Worm (Caenorhabditis elegans) whole organism, L4/young adult: ENCODE results near the gene srh-223.
"Not testable (repeated sequence)": the region's sequence is repeated elsewhere in the genome, so short reads cannot be mapped to it uniquely, and the experiment has no call there.

Source experiments
- W03F9.2 ChIP-seq: fragments of 150-350 bp; optimal IDR thresholded peaks from 2 replicates; lab custom pipeline; 2014; ENCODE audit warnings: missing biosample characterization, missing genetic modification characterization
- dao-5 ChIP-seq: sonication (generic microtip); optimal IDR thresholded peaks from 2 replicates; lab custom pipeline; 2016; ENCODE audit warnings: missing genotype, missing genetic modification characterization, moderate library complexity, missing compliant biosample characterization
- him-1 ChIP-seq: sonication (generic microtip); optimal IDR thresholded peaks from 2 replicates; lab custom pipeline; 2016; ENCODE audit warnings: missing genotype, missing genetic modification reagents, missing genetic modification characterization, missing compliant biosample characterization

Gene srh-223

DNA sequence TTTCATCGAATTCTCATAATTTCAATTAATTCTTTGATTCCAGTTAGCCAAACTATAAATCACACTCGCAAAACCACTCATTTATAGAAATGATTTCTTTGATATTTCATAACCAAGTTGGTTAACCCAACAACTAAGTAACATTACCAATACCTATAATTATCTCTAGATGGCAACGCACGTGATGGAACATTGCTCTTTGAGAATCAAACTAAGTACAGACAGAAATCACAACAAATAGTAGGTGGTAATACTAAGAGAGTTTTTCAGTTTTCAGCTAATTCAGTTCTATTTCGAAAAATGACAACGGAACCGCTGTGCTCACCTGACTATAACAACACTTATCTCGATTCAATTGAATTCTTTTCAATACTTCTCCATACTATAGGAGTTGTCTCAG is at the start of gene srh-223:
Gene srh-223 (plus strand): TSS at position 301 of the 400 bp plus-strand sequence.
- TF ChIP-seq W03F9.2 (tag; lab: Kevin White, UChicago), result no peak
- no peak for TF ChIP-seq dao-5 (tag; lab: Kevin White, UChicago)
- no peak for TF ChIP-seq him-1 (tag; lab: Kevin White, UChicago)

DNA sequence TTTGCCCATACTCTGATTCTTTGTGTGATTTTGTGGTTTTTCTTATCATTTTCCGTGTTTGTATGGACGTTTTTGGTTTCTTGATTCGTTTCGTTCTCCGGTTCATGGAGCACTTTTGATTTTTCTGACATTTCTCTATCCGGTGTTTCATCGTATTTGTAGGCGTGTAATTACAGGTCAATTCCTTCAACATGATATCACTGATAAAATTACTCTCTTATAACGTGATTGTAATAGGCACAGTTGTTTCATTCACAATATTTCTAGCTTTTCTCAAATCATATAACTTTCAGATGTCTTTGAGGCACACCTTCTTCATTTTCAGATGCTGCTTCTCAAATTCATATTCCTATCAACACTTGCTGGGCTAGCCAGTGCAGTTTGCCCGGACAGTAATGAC is 49.3 kb upstream of the srh-223 start, which contains the start of gene clec-70:
Gene clec-70 (plus strand): TSS at position 301 of the 400 bp plus-strand sequence.
- TF ChIP-seq dao-5, him-1, W03F9.2 (tag; lab: Kevin White, UChicago): not testable (repeated sequence)

DNA sequence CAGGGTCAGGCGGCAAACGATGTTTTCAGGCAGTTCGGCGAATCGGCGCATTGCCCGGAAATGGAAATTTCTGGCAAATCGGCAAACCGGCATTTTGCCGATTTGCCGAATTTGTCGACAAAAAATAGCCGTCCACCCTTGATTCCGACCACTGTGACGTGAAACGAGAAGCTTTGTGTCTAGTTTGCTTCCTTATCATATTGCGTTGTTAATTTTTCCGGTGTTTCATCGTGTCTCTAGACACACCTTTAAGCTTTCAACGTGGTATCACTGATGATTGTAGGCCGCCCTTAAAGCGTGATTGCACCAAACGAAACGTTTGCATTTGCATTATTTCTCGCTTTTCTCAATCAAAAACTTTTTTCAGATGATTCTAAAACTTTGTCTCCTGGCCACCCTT is 44.6 kb upstream of the srh-223 start, which contains the start of gene clec-71:
Gene clec-71 (plus strand): TSS at position 362 of the 400 bp plus-strand sequence.
- no peak for TF ChIP-seq W03F9.2 (tag; lab: Kevin White, UChicago)
- no peak for TF ChIP-seq dao-5 (tag; lab: Kevin White, UChicago)
- TF ChIP-seq him-1 (tag; lab: Kevin White, UChicago), result no peak

DNA sequence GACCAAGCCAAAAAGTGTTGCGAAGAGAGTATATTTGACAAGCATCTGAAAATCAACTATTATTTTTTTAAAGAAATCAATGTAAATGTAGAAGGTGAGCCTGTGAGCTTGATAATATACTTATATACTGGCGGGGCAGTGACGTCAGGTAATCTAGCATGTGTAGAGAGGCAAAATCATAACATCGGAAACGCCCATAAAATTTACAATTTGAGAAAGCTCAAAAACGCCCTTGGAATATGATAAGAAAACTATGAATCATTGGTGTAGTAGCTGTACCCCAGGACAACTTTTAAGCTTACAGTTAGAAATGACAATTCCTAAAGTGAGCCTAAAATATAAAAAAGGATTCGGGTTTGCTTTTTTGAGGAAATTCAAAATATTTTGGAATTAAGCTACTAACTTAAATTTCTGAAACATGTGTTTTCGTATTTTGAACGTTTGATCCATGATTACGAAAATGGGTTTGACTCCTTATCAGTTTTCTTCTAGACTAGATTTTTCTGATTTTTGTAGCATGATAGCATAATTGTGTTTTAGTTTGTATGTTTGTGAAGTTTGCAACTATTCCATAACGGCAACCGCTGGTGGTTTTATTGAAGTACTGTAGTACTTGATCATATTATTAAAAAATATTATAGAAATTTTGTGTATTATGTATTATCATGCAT is 39.9 kb upstream of the srh-223 start, which contains the start of gene clec-174:
Gene clec-174 (minus strand): TSS at position 51 of the 671 bp plus-strand sequence.
- TF ChIP-seq W03F9.2 (tag; lab: Kevin White, UChicago), result no peak
- no peak for TF ChIP-seq him-1 (tag; lab: Kevin White, UChicago)
- no peak for TF ChIP-seq dao-5 (tag; lab: Kevin White, UChicago)

DNA sequence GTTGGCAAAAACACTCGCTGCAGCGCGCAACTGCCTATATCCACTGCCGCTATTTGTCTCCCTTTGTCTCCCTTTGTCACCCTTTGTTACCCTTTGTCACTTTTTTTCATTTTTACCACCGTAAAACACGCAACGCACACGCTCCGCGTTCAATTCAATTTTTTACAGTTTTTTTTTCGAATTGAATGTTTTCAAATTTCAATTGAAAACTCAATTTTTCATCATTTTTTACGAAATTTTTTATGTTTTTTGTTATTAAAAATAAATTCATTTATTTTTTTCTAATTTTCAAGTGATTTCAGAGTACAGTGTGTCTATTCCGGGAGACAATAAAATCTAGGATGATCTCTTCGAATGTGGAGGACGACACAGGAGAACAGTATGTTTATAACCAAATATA is 38.7 kb upstream of the srh-223 start, which contains the start of gene Y46C8AL.11:
Gene Y46C8AL.11 (plus strand): TSS at position 301 of the 400 bp plus-strand sequence.
- TF ChIP-seq him-1 (tag; lab: Kevin White, UChicago) (no peak), W03F9.2 (tag; lab: Kevin White, UChicago) (no peak), dao-5 (tag; lab: Kevin White, UChicago) (no peak)

DNA sequence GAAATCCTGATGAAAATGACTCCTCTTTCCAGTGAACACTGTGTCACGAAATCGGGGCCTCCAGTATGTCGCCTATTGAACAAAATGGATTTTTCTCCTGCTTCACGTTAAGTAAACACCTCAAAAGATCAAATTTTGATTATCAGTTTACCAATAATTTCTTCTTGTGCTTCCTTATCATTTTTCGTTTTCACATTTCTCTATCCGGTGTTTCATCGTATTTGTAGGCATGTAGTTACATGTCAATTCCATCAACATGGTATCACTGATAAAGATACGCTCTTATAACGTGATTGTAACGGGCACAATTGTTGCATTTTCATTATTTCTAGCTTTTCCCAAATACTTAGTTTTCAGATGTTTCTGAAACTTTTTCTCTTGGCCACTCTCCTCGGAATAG is 37.2 kb upstream of the srh-223 start, which contains the start of gene clec-72:
Gene clec-72 (plus strand): TSS at position 358 of the 400 bp plus-strand sequence.
- TF ChIP-seq W03F9.2 (tag; lab: Kevin White, UChicago), result no peak
- TF ChIP-seq dao-5 (tag; lab: Kevin White, UChicago), result no peak
- no peak for TF ChIP-seq him-1 (tag; lab: Kevin White, UChicago)

DNA sequence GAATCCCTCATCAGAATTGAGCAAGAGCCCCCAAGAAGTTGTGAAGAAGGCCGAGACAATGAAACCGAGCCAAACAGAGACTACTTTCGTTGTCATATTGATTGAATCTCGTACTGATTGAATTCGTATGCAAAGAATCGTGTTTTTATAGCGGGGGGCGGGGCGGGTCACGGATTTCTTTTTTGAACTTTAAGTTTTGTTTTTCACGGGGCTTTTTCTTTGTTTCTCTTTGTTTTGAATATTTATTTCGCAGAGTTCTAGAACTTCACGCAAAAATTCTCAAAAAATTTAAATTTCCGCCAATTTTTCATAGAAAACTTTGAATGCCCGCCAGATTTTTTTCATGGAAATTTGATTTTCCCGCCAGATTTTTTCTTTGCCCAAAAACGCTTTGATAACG is 25.6 kb upstream of the srh-223 start, which contains the start of gene clec-73:
Gene clec-73 (minus strand): TSS at position 101 of the 400 bp plus-strand sequence.
- TF ChIP-seq W03F9.2 (tag; lab: Kevin White, UChicago) (no peak), dao-5 (tag; lab: Kevin White, UChicago) (no peak), him-1 (tag; lab: Kevin White, UChicago) (no peak)

DNA sequence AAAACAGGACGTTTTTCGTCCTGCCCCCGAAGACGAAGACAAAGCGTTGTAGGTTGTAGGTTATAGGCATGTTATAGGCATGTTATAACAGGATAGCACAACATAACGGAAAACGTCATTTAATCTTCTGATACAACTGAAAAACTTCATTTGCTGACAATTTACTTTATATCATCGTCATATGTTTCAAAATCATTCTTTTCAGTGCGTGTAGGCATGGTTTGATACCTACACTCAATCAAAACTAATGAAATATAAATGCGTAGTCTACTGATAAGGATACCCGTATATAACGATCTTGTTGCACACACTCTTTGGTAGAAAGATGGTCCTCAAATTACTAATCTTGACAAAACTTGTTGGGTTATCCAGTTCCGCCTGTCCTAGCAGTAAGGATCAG is 25.0 kb upstream of the srh-223 start, which contains the start of gene clec-74:
Gene clec-74 (plus strand): TSS at position 301 of the 400 bp plus-strand sequence.
- TF ChIP-seq W03F9.2 (tag; lab: Kevin White, UChicago), result no peak
- TF ChIP-seq dao-5 (tag; lab: Kevin White, UChicago), result no peak
- TF ChIP-seq him-1 (tag; lab: Kevin White, UChicago), result no peak

DNA sequence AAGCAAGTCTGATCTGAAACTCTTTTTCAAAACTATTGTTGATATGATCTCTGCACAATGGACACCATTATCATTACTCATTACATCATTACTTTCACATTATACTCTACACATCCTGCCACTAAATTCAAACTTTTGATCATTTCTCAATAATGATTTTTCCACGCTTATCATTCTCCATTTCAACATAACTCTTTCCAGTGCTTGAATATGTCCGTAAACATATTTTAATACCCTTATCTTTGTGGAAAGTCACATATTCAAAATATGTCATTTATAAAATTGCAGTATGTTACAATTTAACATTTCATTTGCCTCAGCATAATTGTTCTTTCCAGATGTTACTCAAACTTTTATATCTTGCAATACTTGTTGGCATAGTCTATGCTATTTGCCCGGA is 21.3 kb upstream of the srh-223 start, which contains the start of gene clec-75:
Gene clec-75 (plus strand): TSS at position 339 of the 400 bp plus-strand sequence.
- TF ChIP-seq him-1 (tag; lab: Kevin White, UChicago) (no peak), W03F9.2 (tag; lab: Kevin White, UChicago) (no peak), dao-5 (tag; lab: Kevin White, UChicago) (no peak)

DNA sequence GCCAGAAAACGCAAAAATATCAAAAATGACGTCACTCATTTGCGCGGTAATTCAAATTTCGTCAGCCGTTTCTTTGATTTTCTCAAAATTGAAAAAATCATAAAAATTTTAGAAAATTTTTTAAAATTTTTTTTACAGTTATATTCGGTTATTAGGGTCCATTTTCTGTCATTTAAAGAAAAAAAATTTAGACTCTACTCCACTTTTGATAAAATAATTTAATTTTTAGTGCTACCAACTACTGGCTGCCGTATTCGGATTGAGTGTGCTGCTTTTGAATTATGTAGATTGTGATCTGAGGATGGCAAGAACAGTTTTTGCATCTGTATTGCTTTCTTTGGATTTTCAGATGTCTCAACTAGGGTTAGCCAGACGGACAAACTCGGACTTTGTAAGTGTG is 19.1 kb upstream of the srh-223 start, which contains the start of gene Y46C8AM.1:
Gene Y46C8AM.1 (plus strand): TSS at position 301 of the 400 bp plus-strand sequence.
- no peak for TF ChIP-seq dao-5 (tag; lab: Kevin White, UChicago)

DNA sequence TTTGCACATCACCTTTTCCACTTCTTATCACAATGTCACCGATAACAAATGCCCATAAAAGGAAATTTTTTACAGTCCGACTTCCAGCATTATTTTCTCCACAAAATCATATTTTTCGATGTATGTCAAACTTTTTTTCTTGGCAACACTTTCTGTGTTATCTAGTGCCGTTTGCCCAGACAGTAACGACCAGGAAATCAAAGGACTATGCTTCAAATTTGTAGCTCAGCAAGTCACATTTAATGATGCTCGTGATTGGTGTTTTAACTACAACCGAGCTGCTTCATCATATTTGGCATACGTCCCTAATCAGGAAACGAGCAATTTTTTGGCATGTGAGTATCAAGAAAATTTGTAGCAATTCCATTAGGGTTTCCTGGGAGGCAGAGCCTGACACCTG is 18.2 kb upstream of the srh-223 start:
- TF ChIP-seq him-1 (tag; lab: Kevin White, UChicago) (no peak), dao-5 (tag; lab: Kevin White, UChicago) (no peak), W03F9.2 (tag; lab: Kevin White, UChicago) (no peak)

DNA sequence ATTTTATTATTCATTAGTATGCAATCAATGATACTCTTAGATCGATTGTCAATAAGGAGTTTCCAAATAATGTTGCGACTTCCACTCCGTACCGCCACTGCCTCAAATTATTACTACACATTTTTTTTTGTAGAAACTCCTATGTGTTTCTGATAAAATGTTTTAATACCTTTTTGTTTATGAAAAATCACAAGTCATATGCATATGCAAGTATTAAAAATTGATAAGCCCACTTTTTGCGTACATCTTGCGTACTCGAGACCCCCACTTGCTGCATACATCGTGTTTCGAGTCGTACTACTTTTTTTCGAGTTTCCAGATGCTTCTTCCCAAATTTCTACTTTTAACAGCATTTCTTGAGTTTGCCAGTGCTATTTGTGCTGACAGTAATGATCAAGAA is 16.7 kb upstream of the srh-223 start, which contains the start of gene clec-76:
Gene clec-76 (plus strand): TSS at position 234 of the 400 bp plus-strand sequence.
- no peak for TF ChIP-seq W03F9.2 (tag; lab: Kevin White, UChicago)
- TF ChIP-seq him-1 (tag; lab: Kevin White, UChicago), result no peak
- no peak for TF ChIP-seq dao-5 (tag; lab: Kevin White, UChicago)

DNA sequence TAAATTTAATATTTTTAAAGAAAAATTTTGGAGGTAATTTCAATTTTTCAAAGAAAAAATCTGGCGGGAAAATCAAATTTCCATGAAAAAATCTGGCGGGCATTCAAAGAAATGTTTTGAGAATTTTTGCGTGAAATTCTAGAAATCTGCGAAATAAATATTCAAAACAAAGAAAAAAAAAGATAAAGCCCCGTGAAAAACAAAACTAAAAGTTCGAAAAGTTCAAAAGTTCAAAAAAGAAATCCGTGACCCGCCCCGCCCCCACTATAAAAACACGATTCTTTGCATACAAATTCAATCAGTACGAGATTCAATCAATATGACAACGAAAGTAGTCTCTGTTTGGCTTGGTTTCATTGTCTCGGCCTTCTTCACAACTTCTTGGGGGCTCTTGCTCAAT is 8.7 kb upstream of the srh-223 start, which contains the start of gene clec-79:
Gene clec-79 (plus strand): TSS at position 301 of the 400 bp plus-strand sequence.
- TF ChIP-seq dao-5 (tag; lab: Kevin White, UChicago) (no peak), him-1 (tag; lab: Kevin White, UChicago) (no peak), W03F9.2 (tag; lab: Kevin White, UChicago) (no peak)
